Fruit fly (Drosophila melanogaster) whole organism, adult: Measurements from ENCODE around the gene CAHbeta.

Experiments
- CG11617 ChIP-seq: fragments of 200-800 bp; sonication (Bioruptor generic); optimal IDR thresholded peaks from 2 replicates; lab custom pipeline; 2017; ENCODE audit warnings: mild to moderate bottlenecking, missing biosample characterization, missing genetic modification reagents, missing genetic modification characterization
- CG12768 ChIP-seq: fragments of 200-800 bp; sonication (Bioruptor generic); optimal IDR thresholded peaks from 2 replicates; lab custom pipeline; 2017; ENCODE audit warnings: missing biosample characterization, missing genetic modification characterization, mild to moderate bottlenecking, moderate library complexity, missing genetic modification reagents
- CG14711 ChIP-seq: fragments of 200-800 bp; sonication (Bioruptor generic); optimal IDR thresholded peaks from 2 replicates; lab custom pipeline; 2018; ENCODE audit warnings: missing biosample characterization, mild to moderate bottlenecking, missing genetic modification characterization, moderate library complexity
- CG1620 ChIP-seq: fragments of 200-800 bp; sonication (Bioruptor generic); optimal IDR thresholded peaks from 2 replicates; lab custom pipeline; 2016; ENCODE audit warnings: missing biosample characterization, missing genetic modification characterization
- CG33017 ChIP-seq: fragments of 200-800 bp; sonication (Bioruptor generic); optimal IDR thresholded peaks from 2 replicates; lab custom pipeline; 2018; ENCODE audit warnings: missing biosample characterization, mild to moderate bottlenecking, missing genetic modification characterization, moderate library complexity
- CG5204 ChIP-seq: fragments of 200-800 bp; sonication (Bioruptor generic); optimal IDR thresholded peaks from 2 replicates; lab custom pipeline; 2016; ENCODE audit warnings: missing biosample characterization, missing genetic modification characterization
- CG7045 ChIP-seq: fragments of 200-800 bp; sonication (Bioruptor generic); optimal IDR thresholded peaks from 2 replicates; lab custom pipeline; 2017; ENCODE audit warnings: missing biosample characterization, mild to moderate bottlenecking, missing genetic modification characterization
- CG7101 ChIP-seq: fragments of 200-800 bp; sonication (Bioruptor generic); optimal IDR thresholded peaks from 2 replicates; lab custom pipeline; 2018; ENCODE audit warnings: missing biosample characterization, mild to moderate bottlenecking, missing genetic modification characterization, moderate library complexity
- Clk ChIP-seq: fragments of 200-800 bp; sonication (Bioruptor generic); optimal IDR thresholded peaks from 2 replicates; lab custom pipeline; 2017; ENCODE audit warnings: missing biosample characterization, missing genetic modification characterization
- Crg-1 ChIP-seq: fragments of 200-800 bp; sonication (Bioruptor generic); optimal IDR thresholded peaks from 2 replicates; lab custom pipeline; 2016; ENCODE audit warnings: missing biosample characterization, missing genetic modification characterization
- Hr96 ChIP-seq: fragments of 200-800 bp; sonication (Bioruptor generic); optimal IDR thresholded peaks from 2 replicates; lab custom pipeline; 2016; ENCODE audit warnings: missing biosample characterization, missing genetic modification characterization
- Mnt ChIP-seq: fragments of 200-800 bp; sonication (Bioruptor generic); optimal IDR thresholded peaks from 2 replicates; lab custom pipeline; 2016; ENCODE audit warnings: missing biosample characterization, mild to moderate bottlenecking, missing genetic modification characterization
- bab1 ChIP-seq: fragments of 200-800 bp; sonication (Bioruptor generic); optimal IDR thresholded peaks from 3 replicates; lab custom pipeline; 2019; ENCODE audit warnings: missing biosample characterization, mild to moderate bottlenecking, missing genetic modification characterization, moderate library complexity
- cic ChIP-seq: fragments of 200-800 bp; sonication (Bioruptor generic); optimal IDR thresholded peaks from 2 replicates; lab custom pipeline; 2017; ENCODE audit warnings: missing biosample characterization, mild to moderate bottlenecking, missing genetic modification characterization, moderate library complexity
- cnc ChIP-seq, 2 experiments: fragments of >200 bp; optimal IDR thresholded peaks; 2 replicates each; lab custom pipeline; 2017
- kay ChIP-seq: fragments of 200-800 bp; sonication (Bioruptor generic); peaks from one replicate; lab custom pipeline; 2016; ENCODE audit warnings: missing biosample characterization, missing genetic modification characterization, borderline replicate concordance
- ovo ChIP-seq: fragments of 200-800 bp; sonication (Bioruptor generic); optimal IDR thresholded peaks from 2 replicates; lab custom pipeline; 2016; ENCODE audit warnings: missing biosample characterization, missing genetic modification characterization
- pad ChIP-seq: fragments of 200-800 bp; sonication (Bioruptor generic); optimal IDR thresholded peaks from 3 replicates; lab custom pipeline; 2017; ENCODE audit warnings: missing biosample characterization, missing genetic modification characterization, mild to moderate bottlenecking, moderate library complexity, missing genetic modification reagents
- tj ChIP-seq: fragments of 200-800 bp; sonication (Bioruptor generic); optimal IDR thresholded peaks from 3 replicates; lab custom pipeline; 2017; ENCODE audit warnings: missing biosample characterization, mild to moderate bottlenecking, missing genetic modification characterization, moderate library complexity
- toe ChIP-seq: fragments of 200-800 bp; sonication (Bioruptor generic); optimal IDR thresholded peaks from 2 replicates; lab custom pipeline; 2016; ENCODE audit warnings: missing biosample characterization, missing genetic modification characterization

The CAHbeta gene

dm6 chr3R:9031797-9032418 is 51.2 kb downstream of the CAHbeta start:
- TF ChIP-seq Hr96 (GFP tag; lab: Kevin White, UChicago) (peak; percentile 40), Clk (GFP tag; lab: Kevin White, UChicago) (peak; percentile 33), CG1620 (GFP tag; lab: Kevin White, UChicago) (no peak), CG33017 (tag; lab: Kevin White, UChicago) (peak; percentile 81), CG11617 (GFP tag; lab: Kevin White, UChicago) (peak; percentile 37), bab1 (GFP tag; lab: Kevin White, UChicago) (peak; percentile 73), Crg-1 (no peak), CG7101 (tag; lab: Kevin White, UChicago) (peak; percentile 73), ovo (no peak), CG12768 (no peak), CG7045 (GFP tag; lab: Kevin White, UChicago) (peak; percentile 51), cnc (optimal IDR thresholded peaks at IDR 0.05; lab: Kevin White, UChicago) (no peak), cic (GFP tag; lab: Kevin White, UChicago) (no peak), CG5204 (GFP tag; lab: Kevin White, UChicago) (no peak), CG14711 (peak; percentile 75), toe (GFP tag; lab: Kevin White, UChicago) (no peak), Mnt (no peak), kay (GFP tag; lab: Kevin White, UChicago) (peak; percentile 96), tj (GFP tag; lab: Kevin White, UChicago) (peak; percentile 19), pad (GFP tag; lab: Kevin White, UChicago) (peak; percentile 40)
